Worm (Caenorhabditis elegans) whole organism, L4 larva: ENCODE measurements around the gene clc-23.

Experiments
- F10B5.3 ChIP-seq: sonication (generic microtip); optimal IDR thresholded peaks from 2 replicates; lab custom pipeline; 2016; ENCODE audit warnings: mild to moderate bottlenecking, missing genetic modification characterization, missing compliant biosample characterization
- F44E2.7 ChIP-seq: fragments of 200-800 bp; sonication (Bioruptor generic); IDR thresholded peaks from 2 replicates; pipeline ENCODE4 v2.1.2; 2022; ENCODE audit warnings: missing genetic modification characterization, missing compliant biosample characterization
- F49E8.2 ChIP-seq: sonication (generic microtip); optimal IDR thresholded peaks from 2 replicates; lab custom pipeline; 2016; ENCODE audit warnings: missing compliant biosample characterization, mild to moderate bottlenecking, missing genetic modification characterization, borderline replicate concordance
- ZK337.2 ChIP-seq: fragments of 200-800 bp; sonication (Bioruptor generic); IDR thresholded peaks from 2 replicates; pipeline ENCODE4 v1.3.6; 2022; ENCODE audit warnings: missing genetic modification reagents, missing genetic modification characterization, missing compliant biosample characterization
- aha-1 ChIP-seq: fragments of 150-350 bp; peaks from one replicate; lab custom pipeline; 2014; ENCODE audit warnings: missing biosample characterization, missing genetic modification characterization
- aly-2 ChIP-seq: sonication (generic microtip); optimal IDR thresholded peaks from 2 replicates; lab custom pipeline; 2018; ENCODE audit warnings: missing biosample characterization, missing genetic modification characterization
- arid-1 ChIP-seq: fragments of 200-800 bp; sonication (Bioruptor generic); conservative IDR thresholded peaks from 2 replicates; pipeline ENCODE4 v1.3.6; 2022; ENCODE audit warnings: missing genetic modification reagents, missing genetic modification characterization, missing compliant biosample characterization
- ceh-28 ChIP-seq: fragments of 150-350 bp; optimal IDR thresholded peaks from 2 replicates; lab custom pipeline; 2014; ENCODE audit warnings: missing biosample characterization, missing genetic modification reagents, missing genetic modification characterization
- ceh-82 ChIP-seq: sonication (generic microtip); optimal IDR thresholded peaks from 2 replicates; lab custom pipeline; 2017; ENCODE audit warnings: missing biosample characterization, missing genetic modification characterization
- ces-1 ChIP-seq: fragments of 150-350 bp; sonication (generic microtip); optimal IDR thresholded peaks from 4 replicates; lab custom pipeline; 2014; ENCODE audit warnings: missing biosample characterization, missing genetic modification reagents, missing genetic modification characterization
- ctbp-1 ChIP-seq: fragments of 200-800 bp; sonication (Bioruptor generic); IDR thresholded peaks from 2 replicates; pipeline ENCODE4 v1.3.6; 2022; ENCODE audit warnings: missing genetic modification reagents, missing genetic modification characterization, missing compliant biosample characterization
- daf-12 ChIP-seq: fragments of 150-350 bp; optimal IDR thresholded peaks from 2 replicates; lab custom pipeline; 2014; ENCODE audit warnings: missing biosample characterization, missing genetic modification reagents, missing genetic modification characterization
- daf-16 ChIP-seq, 3 experiments: sonication (generic microtip); optimal IDR thresholded peaks; 2 replicates each; lab custom pipeline; 2016 to 2017; ENCODE audit warnings: missing genetic modification characterization in 3 of 3, missing genetic modification reagents in 3 of 3, mild to moderate bottlenecking in 2 of 3, missing compliant biosample characterization in 2 of 3, missing biosample characterization in 1 of 3, moderate library complexity in 1 of 3
- daf-19 ChIP-seq: fragments of 200-800 bp; sonication (Bioruptor generic); conservative IDR thresholded peaks from 2 replicates; pipeline ENCODE4 v1.3.6; 2022; ENCODE audit warnings: missing genetic modification characterization, missing compliant biosample characterization
- dmd-6 ChIP-seq: fragments of 200-800 bp; sonication (Bioruptor generic); IDR thresholded peaks from 2 replicates; pipeline ENCODE4 v1.3.6; 2022; ENCODE audit warnings: missing genetic modification reagents, missing genetic modification characterization, missing compliant biosample characterization
- dmd-8 ChIP-seq: fragments of 200-800 bp; sonication (Bioruptor generic); IDR thresholded peaks from 2 replicates; pipeline ENCODE4 v1.3.6; 2022; ENCODE audit warnings: missing genetic modification characterization, missing compliant biosample characterization
- egl-43 ChIP-seq: fragments of 200-800 bp; sonication (Bioruptor generic); IDR thresholded peaks from 2 replicates; pipeline ENCODE4 v1.3.6; 2022; ENCODE audit warnings: missing genetic modification reagents, missing genetic modification characterization, missing compliant biosample characterization
- fkh-10 ChIP-seq: fragments of 150-350 bp; optimal IDR thresholded peaks from 2 replicates; lab custom pipeline; 2014; ENCODE audit warnings: missing biosample characterization, missing genetic modification reagents, missing genetic modification characterization
- gei-8 ChIP-seq: fragments of 200-800 bp; sonication (Bioruptor generic); optimal IDR thresholded peaks from 2 replicates; lab custom pipeline; 2018; ENCODE audit warnings: mild to moderate bottlenecking, missing genetic modification characterization, missing compliant biosample characterization
- hlh-11 ChIP-seq: fragments of 200-800 bp; sonication (Bioruptor generic); optimal IDR thresholded peaks from 2 replicates; lab custom pipeline; 2018; ENCODE audit warnings: mild to moderate bottlenecking, missing genetic modification characterization, missing compliant biosample characterization
- hlh-30 ChIP-seq: sonication (generic microtip); optimal IDR thresholded peaks from 2 replicates; lab custom pipeline; 2017; ENCODE audit warnings: antibody characterized with exemption, mild to moderate bottlenecking, missing genetic modification characterization, missing compliant biosample characterization; ENCODE audit not compliant: insufficient read depth
- hmg-1.1 ChIP-seq: fragments of 200-800 bp; sonication (Bioruptor generic); IDR thresholded peaks from 2 replicates; pipeline ENCODE4 v1.3.6; 2022; ENCODE audit warnings: missing genetic modification reagents, missing genetic modification characterization, missing compliant biosample characterization
- lin-15B ChIP-seq: fragments of 150-350 bp; sonication (generic microtip); optimal IDR thresholded peaks from 3 replicates; lab custom pipeline; 2014; ENCODE audit warnings: missing biosample characterization, missing genetic modification characterization
- lin-38 ChIP-seq: fragments of 200-800 bp; sonication (Bioruptor generic); IDR thresholded peaks from 2 replicates; pipeline ENCODE4 v1.3.6; 2022; ENCODE audit warnings: missing genetic modification reagents, missing genetic modification characterization, missing compliant biosample characterization
- mep-1 ChIP-seq: fragments of 150-350 bp; sonication (generic microtip); optimal IDR thresholded peaks from 3 replicates; lab custom pipeline; 2014; ENCODE audit warnings: missing biosample characterization, missing genetic modification characterization
- mes-2 ChIP-seq: sonication (generic microtip); optimal IDR thresholded peaks from 2 replicates; lab custom pipeline; 2016; ENCODE audit warnings: missing genotype, mild to moderate bottlenecking, missing genetic modification characterization, missing compliant biosample characterization; ENCODE audit not compliant: poor library complexity, severe bottlenecking
- mxl-3 ChIP-seq: fragments of 200-800 bp; sonication (Bioruptor generic); optimal IDR thresholded peaks from 2 replicates; lab custom pipeline; 2018; ENCODE audit warnings: mild to moderate bottlenecking, missing genetic modification characterization, missing compliant biosample characterization
- nhr-11 ChIP-seq: fragments of 150-350 bp; optimal IDR thresholded peaks from 2 replicates; lab custom pipeline; 2014; ENCODE audit warnings: missing biosample characterization, missing genetic modification characterization
- nhr-28 ChIP-seq: fragments of 150-350 bp; optimal IDR thresholded peaks from 2 replicates; lab custom pipeline; 2014; ENCODE audit warnings: missing biosample characterization, missing genetic modification characterization
- nhr-42 ChIP-seq: fragments of 200-800 bp; sonication (Bioruptor generic); IDR thresholded peaks from 2 replicates; pipeline ENCODE4 v1.3.6; 2022; ENCODE audit warnings: missing genetic modification characterization, missing compliant biosample characterization
- nhr-76 ChIP-seq: fragments of 150-350 bp; optimal IDR thresholded peaks from 2 replicates; lab custom pipeline; 2014; ENCODE audit warnings: missing biosample characterization, missing genetic modification characterization
- nhr-77 ChIP-seq: fragments of 150-350 bp; optimal IDR thresholded peaks from 2 replicates; lab custom pipeline; 2014; ENCODE audit warnings: missing biosample characterization, missing genetic modification characterization
- pha-4 ChIP-seq, 2 experiments: fragments of 150-350 bp in 1 of 2; fragments of 200-800 bp in 1 of 2; sonication (Bioruptor generic) in 1 of 2; IDR thresholded peaks in 1 of 2; optimal IDR thresholded peaks in 1 of 2; 2 replicates each; pipeline versions ENCODE4 v1.3.6 to Lab custom; 2014 to 2022; ENCODE audit warnings: missing genetic modification characterization in 2 of 2, missing genetic modification reagents in 2 of 2, missing biosample characterization in 1 of 2, missing compliant biosample characterization in 1 of 2
- php-3 ChIP-seq: fragments of 200-800 bp; sonication (Bioruptor generic); IDR thresholded peaks from 2 replicates; pipeline ENCODE4 v1.3.6; 2022; ENCODE audit warnings: missing genetic modification reagents, missing genetic modification characterization, missing compliant biosample characterization
- pqm-1 ChIP-seq: sonication (generic microtip); optimal IDR thresholded peaks from 2 replicates; lab custom pipeline; 2017; ENCODE audit warnings: missing biosample characterization, missing genetic modification characterization
- saeg-2 ChIP-seq: fragments of 200-800 bp; sonication (Bioruptor generic); IDR thresholded peaks from 2 replicates; pipeline ENCODE4 v1.3.6; 2022; ENCODE audit warnings: missing genetic modification reagents, missing genetic modification characterization, missing compliant biosample characterization
- set-16 ChIP-seq: fragments of 200-800 bp; sonication (Bioruptor generic); IDR thresholded peaks from 2 replicates; pipeline ENCODE4 v1.3.6; 2022; ENCODE audit warnings: missing genetic modification reagents, missing genetic modification characterization, missing compliant biosample characterization
- snpc-4 ChIP-seq: fragments of 150-350 bp; optimal IDR thresholded peaks from 2 replicates; lab custom pipeline; 2014; ENCODE audit warnings: missing biosample characterization, missing genetic modification characterization
- spr-1 ChIP-seq: sonication (generic microtip); optimal IDR thresholded peaks from 2 replicates; lab custom pipeline; 2016; ENCODE audit warnings: mild to moderate bottlenecking, missing genetic modification characterization, missing compliant biosample characterization
- tra-1 ChIP-seq: fragments of 200-800 bp; sonication (Bioruptor generic); IDR thresholded peaks from 2 replicates; pipeline ENCODE4 v1.3.6; 2022; ENCODE audit warnings: missing genetic modification reagents, missing genetic modification characterization, missing compliant biosample characterization
- unc-62 ChIP-seq, 3 experiments: fragments of 150-350 bp in 1 of 3; sonication (generic microtip); optimal IDR thresholded peaks in 2 of 3; peaks in 1 of 3; 1 replicate in 1 of 3; 2 replicates in 2 of 3; lab custom pipeline; 2014 to 2017; ENCODE audit warnings: missing biosample characterization in 3 of 3, missing genetic modification characterization in 3 of 3, missing genetic modification reagents in 3 of 3, missing genotype in 1 of 3
- vab-7 ChIP-seq: fragments of 200-800 bp; sonication (Bioruptor generic); IDR thresholded peaks from 2 replicates; pipeline ENCODE4 v1.3.6; 2022; ENCODE audit warnings: missing genetic modification reagents, missing genetic modification characterization, missing compliant biosample characterization
- zip-11 ChIP-seq: fragments of 200-800 bp; sonication (Bioruptor generic); IDR thresholded peaks from 2 replicates; pipeline ENCODE4 v1.3.6; 2022; ENCODE audit warnings: missing genetic modification characterization, missing compliant biosample characterization
- ztf-11 ChIP-seq: fragments of 150-350 bp; optimal IDR thresholded peaks from 2 replicates; lab custom pipeline; 2014; ENCODE audit warnings: missing biosample characterization, missing genetic modification characterization

clc-23 gene

DNA sequence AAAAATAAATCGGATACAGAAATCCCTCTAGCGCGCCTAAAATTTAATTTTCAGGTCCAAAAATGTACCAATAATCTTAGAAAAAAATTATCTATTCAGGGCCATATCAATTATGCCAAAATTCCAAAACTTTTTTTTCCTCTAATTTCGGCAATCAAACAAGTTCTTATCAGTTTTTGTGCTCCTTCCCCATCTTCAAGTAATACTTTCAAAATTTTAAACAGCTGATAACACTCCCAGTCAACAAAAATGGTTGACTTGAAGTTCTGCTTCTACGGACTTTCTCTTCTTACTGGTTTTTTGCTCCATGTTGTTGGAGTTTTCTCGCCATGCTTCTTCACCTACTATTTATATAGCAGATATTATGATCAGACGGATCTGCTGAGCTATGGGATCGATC is at the start of gene clc-23:
Gene clc-23, plus strand, starts transcription at position 223 of the 400 bp plus-strand sequence.
- TF ChIP-seq daf-16 (GFP tag; optimal IDR thresholded peaks at IDR 0.05; lab: Kevin White, UChicago) (no peak), daf-16 (tag; optimal IDR thresholded peaks at IDR 0.05; lab: Kevin White, UChicago) (peak; percentile 51), nhr-28 (tag; lab: Kevin White, UChicago) (peak; percentile 16), vab-7 (GFP tag; lab: Robert Waterston, UW) (no peak), aha-1 (tag; lab: Kevin White, UChicago) (peak; percentile 11), pqm-1 (tag; lab: Kevin White, UChicago) (peak; percentile 56)
- TF ChIP-seq, all 104 proteins: peak for 4

DNA sequence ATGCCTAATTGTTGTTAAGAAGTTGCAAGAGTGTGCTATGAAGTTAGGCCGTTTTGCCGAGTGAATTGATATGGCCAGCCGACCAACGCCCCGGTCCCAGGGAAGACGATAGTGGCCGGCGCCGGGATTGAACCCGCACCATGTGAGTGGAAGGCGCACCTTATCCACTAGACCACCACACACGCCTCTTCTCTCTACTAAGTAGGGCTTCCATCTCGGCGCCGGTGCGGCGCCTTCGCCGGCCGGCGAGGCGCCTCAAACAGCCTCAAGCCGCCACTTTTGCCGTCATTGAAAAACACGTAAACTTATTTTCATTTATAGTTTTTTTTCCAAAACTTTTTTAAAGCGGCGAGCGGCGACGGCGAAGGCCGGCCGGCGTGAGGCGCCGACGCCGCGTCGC is 41.9 kb upstream of the clc-23 start:
- TF ChIP-seq gei-8 (GFP tag; lab: Kevin White, UChicago) (no peak), php-3 (GFP tag; lab: Robert Waterston, UW) (no peak), pha-4 (GFP tag; IDR thresholded peaks at IDR 0.05; lab: Robert Waterston, UW) (0 out of 2 replicates have a peak, but pooled peaks have one; percentile 48), pha-4 (tag; optimal IDR thresholded peaks at IDR 0.05; lab: Kevin White, UChicago) (no peak), mep-1 (tag; lab: Kevin White, UChicago) (no peak), dmd-6 (no peak), lin-38 (0 out of 2 replicates have a peak, but pooled peaks have one; percentile 21), mes-2 (tag; lab: Kevin White, UChicago) (peak; percentile 31), nhr-28 (tag; lab: Kevin White, UChicago) (no peak), nhr-11 (no peak), hlh-30 (tag; lab: Kevin White, UChicago) (no peak), tra-1 (GFP tag; lab: Robert Waterston, UW) (no peak), set-16 (GFP tag; lab: Robert Waterston, UW) (peak; percentile 90), hmg-1.1 (no peak), lin-15B (tag; lab: Kevin White, UChicago) (no peak), egl-43 (GFP tag; lab: Robert Waterston, UW) (peak; percentile 48; the same call in 1 of the 2 replicates), mxl-3 (no peak)

DNA sequence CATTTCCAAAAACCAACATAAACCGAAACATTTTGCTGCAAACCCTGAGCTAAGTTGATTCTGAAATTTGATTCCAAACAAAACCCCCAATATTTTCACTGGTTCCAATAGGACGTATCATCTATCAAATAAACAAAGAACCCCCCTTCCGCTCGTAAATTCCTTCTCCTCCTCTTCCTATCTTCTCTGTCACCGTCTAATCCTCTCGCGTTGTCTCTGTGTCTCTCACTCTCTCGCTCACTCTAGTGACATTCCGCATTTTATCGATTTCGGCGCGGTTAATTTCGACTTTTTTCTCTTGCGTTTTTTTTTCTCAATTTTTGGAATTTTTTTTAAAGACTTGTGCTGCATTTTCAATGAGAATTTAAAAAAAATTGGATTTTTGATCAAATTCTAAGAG is 38.8 kb upstream of the clc-23 start:
- TF ChIP-seq nhr-76 (no peak), ceh-82 (tag; lab: Kevin White, UChicago) (no peak), pha-4 (GFP tag; IDR thresholded peaks at IDR 0.05; lab: Robert Waterston, UW) (no peak), pha-4 (tag; optimal IDR thresholded peaks at IDR 0.05; lab: Kevin White, UChicago) (no peak), dmd-6 (peak; percentile 29; the same call in 1 of the 2 replicates), F10B5.3 (no peak), php-3 (GFP tag; lab: Robert Waterston, UW) (no peak), hlh-30 (tag; lab: Kevin White, UChicago) (peak; percentile 43), arid-1 (GFP tag; lab: Robert Waterston, UW) (no peak), zip-11 (GFP tag; lab: Robert Waterston, UW) (no peak), mes-2 (tag; lab: Kevin White, UChicago) (peak; percentile 28), nhr-42 (no peak), aly-2 (tag; lab: Kevin White, UChicago) (no peak), hmg-1.1 (peak; percentile 59), ces-1 (GFP tag; lab: Kevin White, UChicago) (no peak), daf-19 (no peak), spr-1 (tag; lab: Kevin White, UChicago) (no peak), dmd-8 (GFP tag; lab: Robert Waterston, UW) (no peak), ctbp-1 (no peak), F49E8.2 (tag; lab: Kevin White, UChicago) (no peak), saeg-2 (GFP tag; lab: Robert Waterston, UW) (no peak), aha-1 (tag; lab: Kevin White, UChicago) (peak; percentile 96), daf-12 (no peak), snpc-4 (tag; lab: Kevin White, UChicago) (no peak), nhr-77 (no peak), nhr-28 (tag; lab: Kevin White, UChicago) (peak; percentile 28), ztf-11 (tag; lab: Kevin White, UChicago) (no peak), daf-16 (GFP tag; optimal IDR thresholded peaks at IDR 0.05; lab: Kevin White, UChicago) (no peak), daf-16 (tag; optimal IDR thresholded peaks at IDR 0.05; lab: Kevin White, UChicago) (peak; percentile 50), hlh-11 (peak; percentile 34), ceh-28 (tag; lab: Kevin White, UChicago) (peak; percentile 59), ZK337.2 (GFP tag; lab: Robert Waterston, UW) (no peak), F44E2.7 (GFP tag; lab: Robert Waterston, UW) (no peak), unc-62 (GFP tag; optimal IDR thresholded peaks at IDR 0.05 in 1 of 2; lab: Kevin White, UChicago) (peak in 1 of 2 experiments; percentile 33), unc-62 (tag; optimal IDR thresholded peaks at IDR 0.05; lab: Kevin White, UChicago) (no peak), fkh-10 (GFP tag; lab: Kevin White, UChicago) (no peak)
